Fruit fly (Drosophila melanogaster) whole organism, embryonic: ENCODE measurements around the gene CheB93b.

Experiments
- ATbp ChIP-seq: fragments of 200-800 bp; sonication (Bioruptor generic); optimal IDR thresholded peaks from 2 replicates; lab custom pipeline; 2017; ENCODE audit warnings: missing biosample characterization, mild to moderate bottlenecking, missing genetic modification characterization, missing genetic modification reagents
- CG10959 ChIP-seq: fragments of 200-800 bp; sonication (Bioruptor generic); IDR thresholded peaks from 2 replicates; pipeline ENCODE4 v1.3.6; 2022; ENCODE audit warnings: missing biosample characterization, missing genetic modification characterization
- CG11247 ChIP-seq: fragments of 200-800 bp; sonication (Bioruptor generic); IDR thresholded peaks from 2 replicates; pipeline ENCODE4 v1.3.6; 2022; ENCODE audit warnings: missing biosample characterization, missing genetic modification characterization
- CG11695 ChIP-seq: fragments of 200-800 bp; sonication (Bioruptor generic); IDR thresholded peaks from 3 replicates; pipeline ENCODE4 v1.3.6; 2022; ENCODE audit warnings: missing biosample characterization, missing genetic modification characterization
- CG13287 ChIP-seq: fragments of 200-800 bp; sonication (Bioruptor generic); IDR thresholded peaks from 2 replicates; pipeline ENCODE4 v1.3.6; 2022; ENCODE audit warnings: missing biosample characterization, missing genetic modification characterization; ENCODE audit not compliant: partially characterized antibody
- CG13624 ChIP-seq: fragments of 200-800 bp; sonication (Bioruptor generic); optimal IDR thresholded peaks from 2 replicates; lab custom pipeline; 2016; ENCODE audit warnings: missing biosample characterization, missing genetic modification characterization
- CG14014 ChIP-seq: fragments of 200-800 bp; sonication (Bioruptor generic); IDR thresholded peaks from 2 replicates; pipeline ENCODE4 v1.3.6; 2022; ENCODE audit warnings: missing biosample characterization, missing genetic modification characterization
- CG1603 ChIP-seq: fragments of 200-800 bp; sonication (Bioruptor generic); optimal IDR thresholded peaks from 2 replicates; lab custom pipeline; 2019; ENCODE audit warnings: missing biosample characterization, mild to moderate bottlenecking, missing genetic modification characterization, moderate library complexity
- CG16863 ChIP-seq: fragments of 200-800 bp; sonication (Bioruptor generic); optimal IDR thresholded peaks from 3 replicates; lab custom pipeline; 2016; ENCODE audit warnings: missing biosample characterization, missing genetic modification characterization
- CG17385 ChIP-seq: fragments of 200-800 bp; sonication (Bioruptor generic); optimal IDR thresholded peaks from 3 replicates; lab custom pipeline; 2018; ENCODE audit warnings: missing biosample characterization, mild to moderate bottlenecking, missing genetic modification characterization
- CG2129 ChIP-seq: fragments of 200-800 bp; sonication (Bioruptor generic); IDR thresholded peaks from 2 replicates; pipeline ENCODE4 v1.3.6; 2022; ENCODE audit warnings: missing biosample characterization, missing genetic modification characterization; ENCODE audit not compliant: partially characterized antibody
- CG2199 ChIP-seq: fragments of 200-800 bp; sonication (Bioruptor generic); IDR thresholded peaks from 3 replicates; pipeline ENCODE4 v1.3.6; 2022; ENCODE audit warnings: missing biosample characterization, missing genetic modification characterization
- CG31441 ChIP-seq: fragments of 200-800 bp; sonication (Bioruptor generic); IDR thresholded peaks from 2 replicates; pipeline ENCODE4 v1.3.6; 2022; ENCODE audit warnings: missing biosample characterization, missing genetic modification characterization
- CG32772 ChIP-seq: fragments of 200-800 bp; sonication (Bioruptor generic); IDR thresholded peaks from 2 replicates; pipeline ENCODE4 v1.3.6; 2022; ENCODE audit warnings: missing biosample characterization, missing genetic modification characterization
- CG3847 ChIP-seq: fragments of 200-800 bp; sonication (Bioruptor generic); IDR thresholded peaks from 2 replicates; pipeline ENCODE4 v1.3.6; 2022; ENCODE audit warnings: missing biosample characterization, missing genetic modification characterization
- CG6683 ChIP-seq: fragments of 200-800 bp; sonication (Bioruptor generic); optimal IDR thresholded peaks from 2 replicates; lab custom pipeline; 2017; ENCODE audit warnings: missing biosample characterization, mild to moderate bottlenecking, missing genetic modification characterization, missing genetic modification reagents
- CG9437 ChIP-seq: fragments of 200-800 bp; sonication (Bioruptor generic); optimal IDR thresholded peaks from 2 replicates; lab custom pipeline; 2018; ENCODE audit warnings: missing biosample characterization, mild to moderate bottlenecking, missing genetic modification characterization
- CG9797 ChIP-seq: fragments of 200-800 bp; sonication (Bioruptor generic); optimal IDR thresholded peaks from 3 replicates; lab custom pipeline; 2018; ENCODE audit warnings: missing biosample characterization, mild to moderate bottlenecking, missing genetic modification characterization
- CG9876 ChIP-seq: fragments of 200-800 bp; sonication (Bioruptor generic); optimal IDR thresholded peaks from 2 replicates; lab custom pipeline; 2016; ENCODE audit warnings: missing biosample characterization, missing genetic modification characterization
- CG9932 ChIP-seq: fragments of 200-800 bp; sonication (Bioruptor generic); IDR thresholded peaks from 2 replicates; pipeline ENCODE4 v1.3.6; 2022; ENCODE audit warnings: missing biosample characterization, missing genetic modification characterization
- CTCF ChIP-seq: fragments of 200-800 bp; sonication (Bioruptor generic); optimal IDR thresholded peaks from 2 replicates; lab custom pipeline; 2017; ENCODE audit warnings: missing biosample characterization, mild to moderate bottlenecking, missing genetic modification characterization, moderate library complexity
- CoRest ChIP-seq: fragments of 200-800 bp; sonication (Bioruptor generic); optimal IDR thresholded peaks from 3 replicates; lab custom pipeline; 2018; ENCODE audit warnings: missing biosample characterization, mild to moderate bottlenecking, missing genetic modification characterization, moderate library complexity
- Dll ChIP-seq: fragments of 200-800 bp; sonication (Bioruptor generic); IDR thresholded peaks from 4 replicates; pipeline ENCODE4 v1.3.6; 2022; ENCODE audit warnings: missing biosample characterization, missing genetic modification characterization; ENCODE audit not compliant: partially characterized antibody
- Eip74EF ChIP-seq, 2 experiments: fragments of 200-800 bp in 1 of 2; fragments of >200 bp in 1 of 2; sonication (Bioruptor generic) in 1 of 2; optimal IDR thresholded peaks; 2 replicates each; lab custom pipeline; 2017 to 2019; ENCODE audit warnings: missing biosample characterization in 2 of 2, missing genetic modification characterization in 2 of 2, mild to moderate bottlenecking in 1 of 2, moderate library complexity in 1 of 2
- Ets97D ChIP-seq: fragments of 200-800 bp; sonication (Bioruptor generic); optimal IDR thresholded peaks from 3 replicates; lab custom pipeline; 2016; ENCODE audit warnings: missing biosample characterization, missing genetic modification characterization
- Fer1 ChIP-seq: fragments of 200-800 bp; sonication (Bioruptor generic); optimal IDR thresholded peaks from 2 replicates; lab custom pipeline; 2017; ENCODE audit warnings: missing biosample characterization, mild to moderate bottlenecking, missing genetic modification characterization
- Hey ChIP-seq: fragments of 200-800 bp; sonication (Bioruptor generic); optimal IDR thresholded peaks from 3 replicates; lab custom pipeline; 2018; ENCODE audit warnings: missing biosample characterization, mild to moderate bottlenecking, missing genetic modification characterization
- HmgZ ChIP-seq: fragments of 200-800 bp; sonication (Bioruptor generic); optimal IDR thresholded peaks from 2 replicates; lab custom pipeline; 2018; ENCODE audit warnings: missing biosample characterization, mild to moderate bottlenecking, missing genetic modification characterization
- Hmr ChIP-seq: fragments of 200-800 bp; sonication (Bioruptor generic); optimal IDR thresholded peaks from 3 replicates; lab custom pipeline; 2017; ENCODE audit warnings: mild to moderate bottlenecking, missing biosample characterization, missing genetic modification reagents, missing genetic modification characterization
- Jarid2 ChIP-seq: fragments of 200-800 bp; sonication (Bioruptor generic); optimal IDR thresholded peaks from 3 replicates; lab custom pipeline; 2017; ENCODE audit warnings: mild to moderate bottlenecking, missing biosample characterization, missing genetic modification reagents, missing genetic modification characterization
- Mad ChIP-seq: fragments of 200-800 bp; sonication (Bioruptor generic); optimal IDR thresholded peaks from 2 replicates; lab custom pipeline; 2016; ENCODE audit warnings: missing biosample characterization, missing genetic modification characterization
- Sry-δ ChIP-seq: fragments of 200-800 bp; sonication (Bioruptor generic); optimal IDR thresholded peaks from 2 replicates; lab custom pipeline; 2016; ENCODE audit warnings: missing biosample characterization, missing genetic modification characterization
- TFAM ChIP-seq: fragments of 200-800 bp; sonication (Bioruptor generic); optimal IDR thresholded peaks from 2 replicates; lab custom pipeline; 2017; ENCODE audit warnings: missing biosample characterization, missing genetic modification characterization, inconsistent platforms
- abd-A ChIP-seq: fragments of 200-800 bp; sonication (Bioruptor generic); optimal IDR thresholded peaks from 3 replicates; lab custom pipeline; 2019; ENCODE audit warnings: missing biosample characterization, mild to moderate bottlenecking, missing genetic modification characterization, moderate library complexity
- ato ChIP-seq: fragments of 200-800 bp; sonication (Bioruptor generic); IDR thresholded peaks from 2 replicates; pipeline ENCODE4 v1.3.6; 2022; ENCODE audit warnings: missing biosample characterization, missing genetic modification characterization; ENCODE audit not compliant: partially characterized antibody
- caup ChIP-seq: fragments of 200-800 bp; sonication (Bioruptor generic); optimal IDR thresholded peaks from 3 replicates; lab custom pipeline; 2017; ENCODE audit warnings: missing biosample characterization, mild to moderate bottlenecking, missing genetic modification characterization, moderate library complexity; ENCODE audit not compliant: severe bottlenecking
- ci ChIP-seq: fragments of 200-800 bp; sonication (Bioruptor generic); IDR thresholded peaks from 3 replicates; pipeline ENCODE4 v1.3.6; 2022; ENCODE audit warnings: missing biosample characterization, missing genetic modification characterization
- crol ChIP-seq: fragments of 200-800 bp; sonication (Bioruptor generic); IDR thresholded peaks from 2 replicates; pipeline ENCODE4 v1.3.6; 2022; ENCODE audit warnings: missing biosample characterization, missing genetic modification characterization
- danr ChIP-seq: fragments of 200-800 bp; sonication (Bioruptor generic); IDR thresholded peaks from 2 replicates; pipeline ENCODE4 v1.3.6; 2022; ENCODE audit warnings: missing biosample characterization, missing genetic modification characterization
- gce ChIP-seq: fragments of 200-800 bp; sonication (Bioruptor generic); IDR thresholded peaks from 3 replicates; pipeline ENCODE4 v1.3.6; 2022; ENCODE audit warnings: missing biosample characterization, missing genetic modification characterization
- gfzf ChIP-seq: fragments of 200-800 bp; sonication (Bioruptor generic); optimal IDR thresholded peaks from 2 replicates; lab custom pipeline; 2016; ENCODE audit warnings: missing biosample characterization, mild to moderate bottlenecking, missing genetic modification characterization, moderate library complexity
- her ChIP-seq: fragments of 200-800 bp; sonication (Bioruptor generic); optimal IDR thresholded peaks from 2 replicates; lab custom pipeline; 2016; ENCODE audit warnings: missing biosample characterization, missing genetic modification characterization
- hth ChIP-seq: fragments of >200 bp; optimal IDR thresholded peaks from 2 replicates; lab custom pipeline; 2017; ENCODE audit warnings: inconsistent platforms
- ind ChIP-seq: fragments of 200-800 bp; sonication (Bioruptor generic); optimal IDR thresholded peaks from 3 replicates; lab custom pipeline; 2016; ENCODE audit warnings: missing biosample characterization, missing genetic modification characterization
- insv ChIP-seq, 2 experiments: fragments of 200-800 bp; sonication (Bioruptor generic); optimal IDR thresholded peaks; 3 replicates each; lab custom pipeline; 2016 to 2018; ENCODE audit warnings: missing biosample characterization in 2 of 2, missing genetic modification characterization in 2 of 2
- maf-S ChIP-seq: fragments of 200-800 bp; sonication (Bioruptor generic); optimal IDR thresholded peaks from 2 replicates; lab custom pipeline; 2016; ENCODE audit warnings: missing biosample characterization, missing genetic modification characterization
- nerfin-1 ChIP-seq: fragments of 200-800 bp; sonication (Bioruptor generic); optimal IDR thresholded peaks from 3 replicates; lab custom pipeline; 2019; ENCODE audit warnings: missing biosample characterization, mild to moderate bottlenecking, missing genetic modification characterization, moderate library complexity
- nmo ChIP-seq: fragments of 200-800 bp; sonication (Bioruptor generic); optimal IDR thresholded peaks from 2 replicates; lab custom pipeline; 2018; ENCODE audit warnings: missing biosample characterization, mild to moderate bottlenecking, missing genetic modification characterization, moderate library complexity
- peb ChIP-seq: fragments of 200-800 bp; sonication (Bioruptor generic); IDR thresholded peaks from 2 replicates; pipeline ENCODE4 v1.3.6; 2022; ENCODE audit warnings: missing biosample characterization, missing genetic modification characterization
- sens ChIP-seq: fragments of 200-800 bp; sonication (Bioruptor generic); peaks from one replicate; lab custom pipeline; 2016; ENCODE audit warnings: missing biosample characterization, missing genetic modification characterization
- ssp ChIP-seq: fragments of 200-800 bp; sonication (Bioruptor generic); IDR thresholded peaks from 2 replicates; pipeline ENCODE4 v1.3.6; 2022; ENCODE audit warnings: missing biosample characterization, missing genetic modification characterization
- stwl ChIP-seq: fragments of 200-800 bp; sonication (Bioruptor generic); optimal IDR thresholded peaks from 3 replicates; lab custom pipeline; 2018; ENCODE audit warnings: missing biosample characterization, mild to moderate bottlenecking, missing genetic modification characterization, moderate library complexity

The CheB93b gene

DNA sequence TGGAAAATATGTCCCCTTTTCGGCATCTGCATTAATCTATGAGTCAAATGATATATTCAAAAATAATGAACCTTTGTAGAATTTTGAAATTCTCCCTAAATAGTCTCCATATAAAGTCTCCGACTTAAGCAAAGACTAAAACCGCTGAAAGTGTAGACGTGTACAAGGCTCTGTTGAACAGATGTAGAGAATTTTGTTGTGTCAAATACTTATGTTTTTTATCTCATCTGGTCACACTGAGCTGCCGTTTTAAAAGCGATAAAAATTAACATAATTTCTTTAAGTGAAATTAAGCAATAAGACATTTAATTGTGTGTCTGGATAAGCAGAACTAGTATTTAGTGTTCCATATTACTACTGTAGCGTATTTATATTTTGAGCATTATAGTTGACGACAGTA is 22.8 kb upstream of the CheB93b start (continued):
- no peak for TF ChIP-seq Fer1 (GFP tag; lab: Kevin White, UChicago)
- no peak for TF ChIP-seq gce (GFP tag; lab: Robert Waterston, UW)
- no peak for TF ChIP-seq her
- no peak for TF ChIP-seq ssp (GFP tag; lab: Robert Waterston, UW)
- no peak for TF ChIP-seq danr
- TF ChIP-seq CG13287 (GFP tag; lab: Robert Waterston, UW), result peak; percentile 58; the same call in 1 of the 2 replicates
- TF ChIP-seq crol (GFP tag; lab: Robert Waterston, UW), result no peak
- peak in 1 of 2 experiments; percentile 22 for TF ChIP-seq insv (GFP tag; optimal IDR thresholded peaks at IDR 0.05; lab: Kevin White, UChicago)
- no peak for TF ChIP-seq maf-S (GFP tag; lab: Kevin White, UChicago)
- TF ChIP-seq ato (GFP tag; lab: Robert Waterston, UW), result no peak
- TF ChIP-seq TFAM (GFP tag; lab: Kevin White, UChicago), result no peak
- TF ChIP-seq CG9876 (GFP tag; lab: Kevin White, UChicago), result no peak
- TF ChIP-seq CG31441, result no peak
- no peak for TF ChIP-seq hth (lab: Kevin White, UChicago)
- TF ChIP-seq CG10959 (GFP tag; lab: Robert Waterston, UW), result no peak
- peak; percentile 22 for TF ChIP-seq CoRest
- no peak for TF ChIP-seq Eip74EF (GFP tag; optimal IDR thresholded peaks at IDR 0.05; lab: Kevin White, UChicago)
- no peak for TF ChIP-seq CG32772
- no peak for TF ChIP-seq CG13624 (GFP tag; lab: Kevin White, UChicago)
- no peak for TF ChIP-seq CG6683
- no peak for TF ChIP-seq Hey
- TF ChIP-seq CG1603 (tag; lab: Kevin White, UChicago), result peak; percentile 22
- TF ChIP-seq CG3847 (GFP tag; lab: Robert Waterston, UW), result peak; percentile 11; the same call in 1 of the 2 replicates
- TF ChIP-seq CG2199 (GFP tag; lab: Robert Waterston, UW), result 0 out of 3 replicates have a peak, but pooled peaks have one; percentile 35
- peak; percentile 54 for TF ChIP-seq abd-A (tag; lab: Kevin White, UChicago)
- peak; percentile 37 for TF ChIP-seq HmgZ (tag; lab: Kevin White, UChicago)
- no peak for TF ChIP-seq ci (GFP tag; lab: Robert Waterston, UW)
- peak; percentile 1 for TF ChIP-seq Sry-δ (GFP tag; lab: Kevin White, UChicago)
- TF ChIP-seq Ets97D (GFP tag; lab: Kevin White, UChicago), result peak; percentile 1
- TF ChIP-seq stwl, result no peak
- no peak for TF ChIP-seq CG2129 (GFP tag; lab: Robert Waterston, UW)
- no peak for TF ChIP-seq CG9932 (GFP tag; lab: Robert Waterston, UW)
- no peak for TF ChIP-seq CG11695 (GFP tag; lab: Robert Waterston, UW)
- TF ChIP-seq CG9437 (GFP tag; lab: Kevin White, UChicago), result no peak
- TF ChIP-seq Jarid2 (GFP tag; lab: Kevin White, UChicago), result peak; percentile 71
- no peak for TF ChIP-seq CG16863 (GFP tag; lab: Kevin White, UChicago)
- TF ChIP-seq Mad (GFP tag; lab: Kevin White, UChicago), result no peak
- TF ChIP-seq sens (GFP tag; lab: Kevin White, UChicago), result peak; percentile 44
- TF ChIP-seq CG9797 (GFP tag; lab: Kevin White, UChicago), result peak; percentile 17
- peak; percentile 41 for TF ChIP-seq Hmr (GFP tag; lab: Kevin White, UChicago)
- TF ChIP-seq nmo, result no peak
- peak; percentile 66 for TF ChIP-seq gfzf (GFP tag; lab: Kevin White, UChicago)
- TF ChIP-seq nerfin-1, result no peak
- TF ChIP-seq CG17385, result no peak
- TF ChIP-seq CG14014 (GFP tag; lab: Robert Waterston, UW), result no peak
- peak; percentile 78 for TF ChIP-seq CTCF (GFP tag; lab: Kevin White, UChicago)
- no peak for TF ChIP-seq Dll (GFP tag; lab: Robert Waterston, UW)
- TF ChIP-seq ATbp (GFP tag; lab: Kevin White, UChicago), result no peak
- TF ChIP-seq peb (GFP tag; lab: Robert Waterston, UW), result no peak
- TF ChIP-seq CG11247, result no peak
- no peak for TF ChIP-seq ind
- TF ChIP-seq caup (GFP tag; lab: Kevin White, UChicago), result no peak
